Worm (Caenorhabditis elegans) whole organism, midembryonic: Measurements from ENCODE around the gene glb-27.

ENCODE experiments used
- T22C8.4 ChIP-seq: fragments of 200-800 bp; sonication (Bioruptor generic); IDR thresholded peaks from 2 replicates; pipeline ENCODE4 v1.3.6; 2022; ENCODE audit warnings: missing genetic modification characterization, missing compliant biosample characterization
- cog-1 ChIP-seq: sonication (generic microtip); optimal IDR thresholded peaks from 2 replicates; lab custom pipeline; 2016; ENCODE audit warnings: missing genetic modification characterization, missing compliant biosample characterization
- flt-1 ChIP-seq: fragments of 200-800 bp; sonication (Bioruptor generic); IDR thresholded peaks from 2 replicates; pipeline ENCODE4 v1.3.6; 2022; ENCODE audit warnings: missing genetic modification characterization, missing compliant biosample characterization
- klf-2 ChIP-seq: fragments of 200-800 bp; sonication (Bioruptor generic); conservative IDR thresholded peaks from 2 replicates; pipeline ENCODE4 v1.3.6; 2022; ENCODE audit warnings: missing genetic modification reagents, missing genetic modification characterization, missing compliant biosample characterization
- med-1 ChIP-seq: sonication (generic microtip); optimal IDR thresholded peaks from 2 replicates; lab custom pipeline; 2017; ENCODE audit warnings: missing genetic modification characterization, mild to moderate bottlenecking, missing compliant biosample characterization, antibody characterized with exemption, missing genetic modification reagents; ENCODE audit not compliant: insufficient read depth
- ref-1 ChIP-seq: fragments of 200-800 bp; sonication (Bioruptor generic); conservative IDR thresholded peaks from 2 replicates; pipeline ENCODE4 v1.3.6; 2022; ENCODE audit warnings: missing genetic modification reagents, missing genetic modification characterization, missing compliant biosample characterization
- tab-1 ChIP-seq: fragments of 200-800 bp; sonication (Bioruptor generic); IDR thresholded peaks from 2 replicates; pipeline ENCODE4 v1.3.6; 2022; ENCODE audit warnings: missing genetic modification characterization, missing compliant biosample characterization
- ztf-23 ChIP-seq: fragments of 200-800 bp; sonication (Bioruptor generic); IDR thresholded peaks from 2 replicates; pipeline ENCODE4 v1.3.6; 2022; ENCODE audit warnings: missing genetic modification reagents, missing genetic modification characterization, missing compliant biosample characterization
- ztf-29 ChIP-seq: fragments of 200-800 bp; sonication (Bioruptor generic); IDR thresholded peaks from 2 replicates; pipeline ENCODE4 v1.3.6; 2022; ENCODE audit warnings: missing genetic modification reagents, missing genetic modification characterization, missing compliant biosample characterization

glb-27 gene

DNA sequence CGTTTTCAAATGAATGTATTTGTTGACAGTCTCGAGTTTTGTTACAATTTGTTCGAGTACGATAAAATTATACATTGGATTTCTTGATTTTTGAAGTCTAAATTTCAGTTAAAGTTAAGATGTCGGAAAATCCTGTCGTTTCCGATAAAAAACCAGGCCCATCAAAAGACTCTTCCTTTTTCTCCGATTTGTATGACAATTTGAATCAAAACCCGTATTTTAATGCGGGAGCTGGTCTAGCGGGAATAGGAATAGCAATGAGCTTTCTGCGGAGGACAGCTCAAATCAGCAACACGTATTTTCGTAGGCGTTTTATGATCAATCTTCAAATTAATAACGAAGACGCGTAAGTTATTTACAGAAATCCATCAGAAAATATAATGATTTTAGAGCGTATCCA lies 14.9 kb upstream of the glb-27 start, which contains the start of gene bcs-1:
bcs-1 (plus strand) TSS at position 109 of the 400 bp plus-strand sequence.
- no peak for TF ChIP-seq ztf-29 (GFP tag; lab: Robert Waterston, UW)
- no peak for TF ChIP-seq flt-1 (GFP tag; lab: Robert Waterston, UW)
- TF ChIP-seq klf-2: no peak
- no peak for TF ChIP-seq T22C8.4 (GFP tag; lab: Robert Waterston, UW)
- TF ChIP-seq tab-1 (GFP tag; lab: Robert Waterston, UW): no peak
- TF ChIP-seq ref-1: no peak
- no peak for TF ChIP-seq med-1
- TF ChIP-seq ztf-23 (GFP tag; lab: Robert Waterston, UW): no peak
- TF ChIP-seq cog-1 (tag; lab: Kevin White, UChicago): no peak

DNA sequence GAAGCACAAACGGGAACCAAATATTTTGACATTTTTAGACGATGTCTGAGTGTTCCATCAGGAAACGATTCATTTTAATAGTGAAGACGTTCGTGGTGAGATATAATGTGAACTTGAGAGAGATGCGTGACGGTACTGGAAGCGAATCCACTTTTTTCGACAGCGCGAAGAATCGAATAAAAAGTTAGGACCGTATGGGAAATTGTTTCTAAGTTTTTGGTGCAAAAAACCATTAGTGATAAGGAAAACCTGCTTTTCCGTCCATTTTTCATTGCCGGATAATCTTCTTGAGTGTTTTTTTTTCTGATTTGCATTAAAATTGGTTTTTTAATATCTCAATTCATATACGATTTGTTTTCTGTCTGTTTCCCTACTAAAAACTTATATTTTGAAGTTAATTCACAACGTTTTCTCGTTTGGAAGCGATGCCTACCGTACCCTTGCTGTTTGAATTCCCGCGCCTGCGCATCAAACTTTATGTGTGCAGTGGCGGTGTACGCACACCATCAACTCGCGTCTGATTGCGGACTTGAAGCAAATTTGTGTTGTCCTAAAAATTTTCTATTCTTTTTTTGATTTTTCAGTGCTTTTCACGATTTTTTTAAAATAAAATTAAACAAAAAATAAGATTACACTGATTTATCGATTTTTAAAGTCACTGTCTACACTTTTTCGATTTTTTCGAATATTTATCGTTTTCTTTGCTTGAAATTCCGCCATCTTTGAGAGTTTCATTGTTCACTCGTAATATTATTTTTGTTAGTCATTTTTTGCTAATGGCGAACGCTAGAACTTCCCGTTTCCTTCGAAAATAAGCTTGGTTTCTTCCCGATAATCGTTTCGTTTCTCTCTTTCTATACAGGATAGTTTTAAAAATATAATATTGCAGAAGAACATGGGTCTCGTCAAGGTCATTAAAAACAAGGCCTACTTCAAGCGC lies 13.2 kb upstream of the glb-27 start, which contains the start of the genes col-38 and rpl-5:
col-38 (minus strand) TSS at position 51 of the 940 bp plus-strand sequence.
rpl-5 (plus strand) TSS at position 890 of the 940 bp plus-strand sequence.
- no peak for TF ChIP-seq ref-1
- no peak for TF ChIP-seq ztf-29 (GFP tag; lab: Robert Waterston, UW)
- TF ChIP-seq tab-1 (GFP tag; lab: Robert Waterston, UW): no peak; the same call in 1 of the 2 replicates
- TF ChIP-seq ztf-23 (GFP tag; lab: Robert Waterston, UW): peak; percentile 80
- TF ChIP-seq med-1: no peak
- TF ChIP-seq flt-1 (GFP tag; lab: Robert Waterston, UW): peak; percentile 78
- TF ChIP-seq T22C8.4 (GFP tag; lab: Robert Waterston, UW): no peak
- 0 out of 2 replicates have a peak, but pooled peaks have one; percentile 9 for TF ChIP-seq klf-2
- TF ChIP-seq cog-1 (tag; lab: Kevin White, UChicago): peak; percentile 64

DNA sequence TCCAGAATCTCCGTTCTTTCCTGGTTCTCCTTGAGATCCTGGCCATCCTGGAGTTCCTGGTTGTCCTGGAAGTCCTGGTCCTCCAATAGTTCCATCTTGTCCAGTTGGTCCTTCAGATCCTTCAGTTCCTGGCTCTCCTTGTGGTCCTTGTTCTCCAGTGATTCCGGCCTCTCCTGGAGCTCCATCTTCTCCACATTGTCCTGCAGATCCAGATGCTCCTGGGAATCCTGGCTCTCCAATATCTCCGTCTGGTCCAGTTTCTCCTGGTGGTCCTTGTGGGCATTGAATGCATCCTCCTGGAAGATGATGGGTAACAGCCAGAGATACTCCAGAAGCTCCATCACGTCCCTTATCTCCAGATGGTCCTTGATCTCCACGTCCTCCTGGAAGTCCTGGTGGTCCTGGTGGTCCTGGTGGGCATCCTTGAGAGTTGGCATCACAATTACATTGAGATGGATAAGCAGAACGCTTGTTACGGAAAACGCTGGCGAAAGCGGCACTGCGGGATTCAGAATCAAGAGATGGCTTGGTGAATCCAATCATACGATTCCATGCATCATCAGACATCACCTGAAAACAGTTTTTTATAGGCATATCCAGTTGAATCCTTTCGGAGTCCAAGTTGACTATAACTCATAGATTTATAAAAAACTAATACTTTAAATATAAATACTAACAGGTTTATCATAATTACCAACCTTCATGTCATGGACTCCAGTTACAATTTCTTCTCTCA lies 12.3 kb upstream of the glb-27 start:
- no peak for TF ChIP-seq T22C8.4 (GFP tag; lab: Robert Waterston, UW)
- no peak for TF ChIP-seq ztf-23 (GFP tag; lab: Robert Waterston, UW)
- TF ChIP-seq ref-1: no peak
- no peak for TF ChIP-seq cog-1 (tag; lab: Kevin White, UChicago)

DNA sequence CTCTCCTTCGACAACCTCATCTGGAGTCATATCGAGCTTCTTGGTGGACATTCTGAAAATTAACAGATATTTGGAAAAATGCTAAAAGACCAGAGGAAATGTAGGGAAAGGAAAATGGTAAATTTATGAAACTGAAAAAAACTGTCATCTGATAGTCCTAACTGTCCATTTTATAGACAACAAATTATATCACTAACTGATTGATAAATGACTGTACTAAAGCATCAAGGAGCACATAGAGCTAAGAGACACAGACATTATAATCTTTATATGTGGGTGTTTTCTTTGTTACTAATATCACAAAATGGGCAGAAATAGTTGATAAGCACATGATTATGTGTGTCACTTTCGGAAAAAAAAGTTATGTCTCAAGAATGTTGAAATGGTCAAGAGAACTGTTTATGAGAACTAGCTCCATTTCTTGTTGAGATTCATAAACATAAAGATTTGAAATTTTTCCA lies 10.8 kb upstream of the glb-27 start, which contains the start of gene F54C9.3:
F54C9.3 (minus strand) TSS at position 51 of the 461 bp plus-strand sequence.
- TF ChIP-seq flt-1 (GFP tag; lab: Robert Waterston, UW) (no peak), ztf-23 (GFP tag; lab: Robert Waterston, UW) (no peak), med-1 (no peak), ref-1 (no peak), cog-1 (tag; lab: Kevin White, UChicago) (no peak), tab-1 (GFP tag; lab: Robert Waterston, UW) (no peak), klf-2 (no peak)

DNA sequence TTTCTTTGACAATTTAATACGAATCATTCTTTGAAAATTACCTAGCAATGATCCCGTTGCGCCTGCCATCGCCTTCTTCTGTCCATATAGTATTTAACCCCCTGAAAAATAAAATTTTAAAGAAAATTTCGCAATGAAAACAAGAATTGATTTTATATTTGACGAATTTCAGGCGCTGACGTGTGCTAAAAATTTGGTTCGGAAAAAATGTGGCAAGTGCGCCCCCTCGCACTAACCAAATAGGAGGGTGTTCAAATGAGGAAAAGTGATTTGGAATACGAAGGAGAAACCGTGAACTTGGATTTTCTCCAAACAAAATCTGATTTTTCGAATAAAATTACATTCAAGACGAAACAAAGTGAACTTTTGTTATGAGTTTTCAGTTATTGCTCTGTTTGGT lies 10.0 kb upstream of the glb-27 start, which contains the start of gene stc-1:
stc-1 (minus strand) TSS at position 101 of the 400 bp plus-strand sequence.
- TF ChIP-seq ztf-23 (GFP tag; lab: Robert Waterston, UW) (no peak), flt-1 (GFP tag; lab: Robert Waterston, UW) (no peak), T22C8.4 (GFP tag; lab: Robert Waterston, UW) (no peak), cog-1 (tag; lab: Kevin White, UChicago) (no peak), klf-2 (no peak), med-1 (no peak), ztf-29 (GFP tag; lab: Robert Waterston, UW) (no peak), ref-1 (no peak), tab-1 (GFP tag; lab: Robert Waterston, UW) (no peak)

- TF ChIP-seq cog-1 (tag; lab: Kevin White, UChicago): no peak
- no peak for TF ChIP-seq tab-1 (GFP tag; lab: Robert Waterston, UW)
- no peak for TF ChIP-seq ztf-23 (GFP tag; lab: Robert Waterston, UW)
- no peak for TF ChIP-seq T22C8.4 (GFP tag; lab: Robert Waterston, UW)
- TF ChIP-seq ztf-29 (GFP tag; lab: Robert Waterston, UW): no peak
- TF ChIP-seq ref-1: no peak
- TF ChIP-seq klf-2: no peak
- TF ChIP-seq med-1: no peak
- TF ChIP-seq flt-1 (GFP tag; lab: Robert Waterston, UW): no peak
Observed at ce11 chrII:8562002-8562401, 5.9 kb upstream of the glb-27 start, which contains the start of gene F54C9.14. TSS of gene F54C9.14 (plus strand) at chrII:8562302.

- TF ChIP-seq tab-1 (GFP tag; lab: Robert Waterston, UW) (peak; percentile 24; the same call in 1 of the 2 replicates), ztf-23 (GFP tag; lab: Robert Waterston, UW) (peak; percentile 92), med-1 (no peak), ref-1 (peak; percentile 46), ztf-29 (GFP tag; lab: Robert Waterston, UW) (peak; percentile 16; the same call in 1 of the 2 replicates), T22C8.4 (GFP tag; lab: Robert Waterston, UW) (peak; percentile 52), cog-1 (tag; lab: Kevin White, UChicago) (peak; percentile 97), flt-1 (GFP tag; lab: Robert Waterston, UW) (peak; percentile 89), klf-2 (0 out of 2 replicates have a peak, but pooled peaks have one; percentile 51)
Observed at ce11 chrII:8561227-8561626, 5.2 kb upstream of the glb-27 start, which contains the start of gene iff-2. TSS of gene iff-2 (minus strand) at chrII:8561367.

- TF ChIP-seq T22C8.4 (GFP tag; lab: Robert Waterston, UW) (no peak), tab-1 (GFP tag; lab: Robert Waterston, UW) (no peak), med-1 (no peak), klf-2 (no peak), ztf-23 (GFP tag; lab: Robert Waterston, UW) (no peak), flt-1 (GFP tag; lab: Robert Waterston, UW) (no peak), ref-1 (no peak), ztf-29 (GFP tag; lab: Robert Waterston, UW) (no peak), cog-1 (tag; lab: Kevin White, UChicago) (no peak)
Observed at ce11 chrII:8559188-8559587, 3.1 kb upstream of the glb-27 start.
